Fruit fly (Drosophila melanogaster) ovary, adult (tissue): ENCODE measurements around the gene CG3165.

Experiments
- CG17801 ChIP-seq: fragments of 200-800 bp; optimal IDR thresholded peaks from 2 replicates; lab custom pipeline; 2019; ENCODE audit warnings: missing biosample characterization, mild to moderate bottlenecking, missing genetic modification characterization, moderate library complexity; ENCODE audit not compliant: partially characterized antibody

CG3165 gene

dm6 chr2L:2969438-2969837 lies 7.5 kb upstream of the CG3165 start, which contains the start of gene Ts:
TSS of gene Ts (minus strand) at chr2L:2969638.
- no peak for TF ChIP-seq CG17801 (GFP tag; lab: Kevin White, UChicago)

DNA sequence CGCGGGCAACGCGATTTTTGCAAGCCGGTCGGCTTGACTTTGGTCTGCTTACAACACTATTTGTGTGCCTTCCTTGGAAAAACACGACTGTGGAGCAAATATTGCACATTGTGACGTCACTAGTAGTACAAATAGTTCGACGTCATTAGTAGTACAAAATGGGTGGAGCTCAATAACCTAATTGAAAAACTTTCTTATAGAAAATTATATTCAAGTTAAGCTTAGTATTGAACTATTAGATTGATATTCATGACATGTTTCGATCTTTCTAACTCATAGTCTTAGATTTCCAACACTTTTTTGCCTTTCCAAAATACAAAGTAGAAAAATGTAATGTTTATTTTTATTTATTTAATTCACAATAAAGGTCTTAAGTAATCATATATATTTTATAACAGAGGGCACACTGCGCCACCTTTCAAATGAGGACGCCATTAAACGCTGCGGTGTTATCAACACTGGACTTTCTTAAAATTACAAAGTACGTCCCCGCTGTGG lies 4.4 kb upstream of the CG3165 start, which contains the start of the genes Rrp1 and gammaTub23C:
Gene Rrp1, minus strand, starts transcription at position 70 of the 498 bp plus-strand sequence.
Gene gammaTub23C, plus strand, starts transcription at position 453 of the 498 bp plus-strand sequence.
- peak; percentile 82 for TF ChIP-seq CG17801 (GFP tag; lab: Kevin White, UChicago)

DNA sequence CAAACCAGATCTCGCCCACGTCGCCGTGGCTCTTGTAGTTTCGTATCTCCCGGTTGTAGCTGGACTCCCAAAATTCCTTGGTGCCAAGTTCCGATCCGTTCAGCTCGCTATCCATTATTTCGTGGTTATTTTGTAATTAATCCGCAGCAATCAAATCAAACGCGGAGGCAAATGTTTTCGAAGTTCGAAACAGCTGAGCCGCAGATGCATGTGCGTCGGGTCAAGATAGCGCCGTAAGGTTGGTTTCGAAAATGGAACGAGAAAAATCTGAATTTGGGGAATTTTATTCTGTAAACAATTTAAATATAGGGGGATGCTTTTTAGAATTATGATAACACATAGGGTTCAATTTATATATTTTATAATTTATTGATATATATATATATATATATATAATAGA lies 2.2 kb downstream of the CG3165 start, which contains the start of gene CG9643:
Gene CG9643, minus strand, starts transcription at position 198 of the 400 bp plus-strand sequence.
- no peak for TF ChIP-seq CG17801 (GFP tag; lab: Kevin White, UChicago)

dm6 chr2L:2986776-2987175 lies 9.9 kb downstream of the CG3165 start:
- no peak for TF ChIP-seq CG17801 (GFP tag; lab: Kevin White, UChicago)

DNA sequence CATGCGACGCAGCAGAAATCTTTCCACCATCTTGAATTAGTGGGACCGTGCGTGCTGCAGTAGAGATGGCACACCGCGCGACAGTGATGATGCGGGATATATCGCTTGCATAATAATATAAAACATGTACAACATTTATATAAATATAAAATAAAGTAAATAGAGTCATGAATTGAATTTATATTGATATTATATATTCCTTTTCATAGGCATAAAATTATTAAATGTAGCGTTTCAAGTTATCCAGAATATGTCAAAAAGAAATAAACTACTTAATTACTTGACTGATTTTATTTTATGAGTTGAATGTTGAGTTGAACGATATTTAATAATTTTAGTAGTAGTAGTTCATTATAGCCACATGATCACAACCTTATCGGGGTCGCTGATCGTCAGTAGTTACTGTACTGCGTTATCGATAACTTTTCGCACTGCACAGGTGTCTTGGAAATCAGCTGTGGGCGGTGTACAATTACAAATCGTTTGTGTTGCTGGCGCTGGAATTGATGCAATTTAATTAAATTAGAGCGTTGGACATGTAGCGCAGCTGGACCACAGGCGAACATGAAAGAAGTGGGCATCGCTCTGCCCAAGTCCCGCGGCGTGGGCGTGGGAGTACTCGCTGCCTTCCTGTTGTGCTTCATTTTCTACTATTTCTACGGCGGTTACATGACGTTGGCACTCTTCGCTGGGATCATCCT lies 10.9 kb downstream of the CG3165 start, which contains the start of the genes Chd1 and Bem46:
Gene Chd1, minus strand, starts transcription at position 43 of the 701 bp plus-strand sequence.
Gene Bem46, plus strand, starts transcription at position 436 of the 701 bp plus-strand sequence.
- TF ChIP-seq CG17801 (GFP tag; lab: Kevin White, UChicago): peak; percentile 79

dm6 chr2L:2992664-2993174 lies 15.8 kb downstream of the CG3165 start, which contains the start of the genes okr and CG3558:
TSS of gene okr (minus strand) at chr2L:2992759.
TSS of gene CG3558 (plus strand) at chr2L:2992870.
- no peak for TF ChIP-seq CG17801 (GFP tag; lab: Kevin White, UChicago)

- TF ChIP-seq CG17801 (GFP tag; lab: Kevin White, UChicago): no peak
Observed at dm6 chr2L:2993236-2993635, 16.3 kb downstream of the CG3165 start.

- no peak for TF ChIP-seq CG17801 (GFP tag; lab: Kevin White, UChicago)
Observed at dm6 chr2L:2993702-2994101, 16.8 kb downstream of the CG3165 start.

DNA sequence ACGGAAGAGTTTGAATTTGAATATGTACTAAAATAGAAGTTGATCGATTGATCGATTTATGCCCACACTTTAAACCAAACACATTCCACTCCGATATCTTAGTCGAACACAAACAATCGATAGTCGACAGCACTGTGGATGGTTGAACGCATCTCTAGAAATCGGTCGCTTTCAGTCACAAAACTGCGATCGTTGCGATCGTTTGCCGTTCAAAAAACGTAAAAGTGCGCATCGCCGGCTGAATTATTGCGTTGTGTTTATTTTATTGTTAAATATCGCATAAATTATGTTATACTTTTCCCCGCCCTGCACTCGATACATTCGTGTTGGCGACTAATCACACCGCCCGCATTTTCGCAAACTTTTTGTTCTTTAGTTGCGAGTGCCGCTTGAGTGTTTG lies 22.2 kb downstream of the CG3165 start, which contains the start of gene Ccdc85:
Gene Ccdc85, plus strand, starts transcription at position 174 of the 400 bp plus-strand sequence.
- peak; percentile 15 for TF ChIP-seq CG17801 (GFP tag; lab: Kevin White, UChicago)

DNA sequence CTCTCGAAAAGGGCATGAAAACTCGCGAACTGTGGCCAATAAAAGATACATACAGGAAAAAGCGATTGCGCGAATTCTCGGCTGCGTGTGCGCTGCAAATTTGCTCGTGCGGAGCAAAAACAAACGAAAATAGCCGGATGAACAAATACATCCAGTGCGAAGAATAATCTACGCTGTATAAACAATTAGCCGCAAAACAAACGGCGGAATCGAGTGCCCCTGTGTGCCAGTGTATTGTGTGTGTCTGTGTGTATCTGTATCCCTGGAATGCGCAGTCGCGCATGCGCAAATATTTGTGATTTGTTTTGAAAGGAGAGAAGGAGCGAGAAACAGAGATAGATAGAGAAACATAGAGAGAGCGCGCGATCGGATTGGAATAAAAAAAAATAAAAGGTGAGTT lies 22.7 kb downstream of the CG3165 start:
- no peak for TF ChIP-seq CG17801 (GFP tag; lab: Kevin White, UChicago)

DNA sequence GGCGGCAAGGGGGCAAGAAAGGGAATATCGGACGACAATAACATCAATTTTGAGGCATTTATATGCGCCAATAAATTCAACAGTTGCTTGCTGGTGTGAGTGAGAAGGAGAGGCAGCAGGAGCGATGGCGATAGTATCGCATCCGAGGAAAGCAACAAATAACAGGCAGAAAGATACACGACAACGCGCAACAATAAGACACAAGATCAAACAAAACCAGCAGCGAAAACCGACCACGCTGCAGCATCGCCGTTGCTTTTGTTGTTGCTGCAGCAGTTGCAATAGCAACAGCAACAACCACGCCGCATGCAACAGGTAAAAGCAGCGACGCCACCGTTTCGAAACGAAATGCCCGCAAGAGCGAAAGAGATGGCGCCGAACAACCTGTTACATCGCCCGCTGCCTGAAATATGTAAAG lies 23.6 kb downstream of the CG3165 start:
- no peak for TF ChIP-seq CG17801 (GFP tag; lab: Kevin White, UChicago)

- TF ChIP-seq CG17801 (GFP tag; lab: Kevin White, UChicago): no peak
Observed at dm6 chr2L:3001953-3002352, 25.0 kb downstream of the CG3165 start.

DNA sequence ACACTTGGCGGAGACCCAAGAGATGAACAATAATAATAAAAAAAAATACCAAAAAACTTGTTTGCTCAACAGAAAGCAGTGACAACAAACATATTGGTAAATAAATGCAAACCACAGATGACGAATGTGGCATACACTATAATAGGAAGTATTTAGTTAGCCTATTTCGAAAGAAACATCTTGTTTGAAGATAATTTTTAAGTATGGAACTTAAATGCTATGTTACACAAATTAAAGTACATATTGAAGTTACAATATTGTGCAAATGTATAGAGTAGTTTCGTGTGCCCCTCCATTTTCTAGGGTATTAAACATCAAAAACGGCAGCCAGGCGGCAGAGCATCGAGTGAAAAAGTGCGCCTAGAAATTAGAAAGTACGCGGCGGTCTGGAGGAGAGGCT lies 26.5 kb downstream of the CG3165 start:
- no peak for TF ChIP-seq CG17801 (GFP tag; lab: Kevin White, UChicago)

dm6 chr2L:3004601-3005000 lies 27.7 kb downstream of the CG3165 start:
- no peak for TF ChIP-seq CG17801 (GFP tag; lab: Kevin White, UChicago)

DNA sequence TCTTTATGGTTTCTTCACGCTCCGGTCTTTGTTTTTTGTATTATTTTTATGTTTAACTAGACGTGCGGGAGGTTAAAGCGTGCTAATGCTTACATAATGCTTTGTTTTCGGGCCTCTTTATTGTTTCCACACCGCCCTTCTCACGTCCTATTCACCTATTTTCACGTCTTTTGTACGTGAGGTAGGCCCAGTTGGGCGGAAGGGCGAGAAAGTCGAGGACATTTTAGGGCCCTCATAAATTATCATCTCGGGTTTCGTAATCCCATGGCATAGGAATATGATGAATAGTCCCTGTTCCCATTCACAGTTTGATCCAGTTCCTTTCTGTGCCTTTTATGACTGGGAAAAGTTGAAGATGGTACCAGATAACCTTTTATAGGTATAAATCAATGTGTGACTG lies 28.6 kb downstream of the CG3165 start:
- TF ChIP-seq CG17801 (GFP tag; lab: Kevin White, UChicago): no peak
